Worm (Caenorhabditis elegans) whole organism, mixed stage, embryonic: ENCODE results near the gene hsp-16.2.
"Not testable (repeated sequence)": the region's sequence is repeated elsewhere in the genome, so short reads cannot be mapped to it uniquely, and the experiment has no call there.

Source experiments
- mep-1 ChIP-seq: fragments of 150-350 bp; optimal IDR thresholded peaks from 2 replicates; lab custom pipeline; 2017; ENCODE audit warnings: missing biosample characterization, missing genetic modification reagents, missing genetic modification characterization, inconsistent platforms
- snpc-4 ChIP-seq: fragments of 150-350 bp; optimal IDR thresholded peaks from 2 replicates; lab custom pipeline; 2014; ENCODE audit warnings: missing biosample characterization, missing genetic modification characterization
- unc-62 ChIP-seq: fragments of 150-350 bp; optimal IDR thresholded peaks from 2 replicates; lab custom pipeline; 2014; ENCODE audit warnings: missing biosample characterization, missing genetic modification reagents, missing genetic modification characterization

DNA sequence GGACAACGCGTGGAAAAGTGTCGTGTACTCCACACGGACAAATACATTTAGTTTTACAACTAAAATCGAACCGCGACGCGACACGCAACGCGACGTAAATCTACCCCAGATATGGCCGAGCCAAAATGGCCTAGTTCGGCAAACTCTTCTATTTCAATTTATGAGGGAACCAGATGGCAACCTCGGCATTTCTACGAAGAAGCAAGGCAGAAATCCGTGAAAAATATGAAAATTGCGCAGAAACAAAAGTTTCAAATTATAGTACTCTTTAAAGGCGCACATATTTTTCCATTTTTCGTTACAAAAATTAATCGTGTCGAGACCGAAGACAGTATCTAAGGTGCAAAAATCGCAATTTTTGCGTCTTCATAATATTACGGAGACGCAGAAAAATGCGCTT is 10.0 kb upstream of the hsp-16.2 start, which contains the start of gene Y46H3A.5:
- not testable (repeated sequence) for TF ChIP-seq snpc-4 (tag; lab: Kevin White, UChicago); unc-62; mep-1 (tag; lab: Kevin White, UChicago)
